Worm (Caenorhabditis elegans): ENCODE results near the gene fbxa-72.

- TF ChIP-seq blmp-1 (tag; optimal IDR thresholded peaks at IDR 0.05), result peak; percentile 35
- TF ChIP-seq ceh-82 (tag; optimal IDR thresholded peaks at IDR 0.05), result no peak
- peak in 1 of 2 experiments; percentile 10 for TF ChIP-seq lsy-2 (tag; optimal IDR thresholded peaks at IDR 0.05)
- TF ChIP-seq nhr-11 (tag; optimal IDR thresholded peaks at IDR 0.05), result no peak
- TF ChIP-seq snu-23 (GFP tag; optimal IDR thresholded peaks at IDR 0.05), result peak; percentile 44
- TF ChIP-seq unc-98 (GFP tag; IDR thresholded peaks at IDR 0.05), result no peak
- no peak for TF ChIP-seq nhr-76 (tag; optimal IDR thresholded peaks at IDR 0.05)
- TF ChIP-seq nhr-12 (tag; optimal IDR thresholded peaks at IDR 0.05), result no peak
- TF ChIP-seq lin-15B (tag; optimal IDR thresholded peaks at IDR 0.05), result no peak
- TF ChIP-seq elt-3 (tag; optimal IDR thresholded peaks at IDR 0.05), result peak in 1 of 6 experiments; percentile 8
- TF ChIP-seq ztf-4 (tag; optimal IDR thresholded peaks at IDR 0.05), result no peak
Observed at ce11 chrV:635630-636029, 40.9 kb downstream of the fbxa-72 start.

Measured in whole organism, L1 larva.